Worm (Caenorhabditis elegans): Measurements from ENCODE around the gene F28F9.2.

DNA sequence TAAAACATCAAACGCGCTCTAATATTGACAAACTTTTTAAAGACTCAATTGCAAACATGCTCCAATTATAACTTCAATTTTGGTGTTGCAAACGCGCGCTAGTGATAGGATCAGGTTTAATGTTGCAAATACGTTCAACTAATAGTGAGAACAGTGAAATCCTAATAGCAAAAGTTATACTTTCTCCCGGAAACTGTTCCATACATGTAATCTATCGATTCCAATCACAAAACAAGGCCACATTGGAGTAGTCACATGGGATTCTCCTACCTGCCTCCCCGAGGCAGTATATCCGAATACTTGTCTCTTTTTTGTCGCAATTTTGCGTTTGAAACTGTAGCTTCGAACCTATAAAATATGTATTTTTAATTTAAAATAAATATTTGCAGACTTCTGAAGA, 30.4 kb downstream of the F28F9.2 start:
- no peak for TF ChIP-seq zag-1 (tag; optimal IDR thresholded peaks at IDR 0.05)
- no peak for TF ChIP-seq unc-62 (GFP tag; optimal IDR thresholded peaks at IDR 0.05)
- TF ChIP-seq lin-39 (tag; optimal IDR thresholded peaks at IDR 0.05) = no peak
- no peak for TF ChIP-seq lin-13 (GFP tag; optimal IDR thresholded peaks at IDR 0.05)
- TF ChIP-seq egl-27 (tag; optimal IDR thresholded peaks at IDR 0.05) = no peak
- TF ChIP-seq nhr-23 (tag; optimal IDR thresholded peaks at IDR 0.05) = no peak
- no peak for TF ChIP-seq nhr-237 (tag; optimal IDR thresholded peaks at IDR 0.05)
- no peak for TF ChIP-seq unc-39 (tag; optimal IDR thresholded peaks at IDR 0.05)
- no peak for TF ChIP-seq ztf-11 (tag; optimal IDR thresholded peaks at IDR 0.05)
- TF ChIP-seq nhr-25 (tag; optimal IDR thresholded peaks at IDR 0.05) = no peak
- no peak for TF ChIP-seq ztf-4 (tag; optimal IDR thresholded peaks at IDR 0.05)
